Fruit fly (Drosophila melanogaster): Measurements from ENCODE around the gene Pura.

DNA sequence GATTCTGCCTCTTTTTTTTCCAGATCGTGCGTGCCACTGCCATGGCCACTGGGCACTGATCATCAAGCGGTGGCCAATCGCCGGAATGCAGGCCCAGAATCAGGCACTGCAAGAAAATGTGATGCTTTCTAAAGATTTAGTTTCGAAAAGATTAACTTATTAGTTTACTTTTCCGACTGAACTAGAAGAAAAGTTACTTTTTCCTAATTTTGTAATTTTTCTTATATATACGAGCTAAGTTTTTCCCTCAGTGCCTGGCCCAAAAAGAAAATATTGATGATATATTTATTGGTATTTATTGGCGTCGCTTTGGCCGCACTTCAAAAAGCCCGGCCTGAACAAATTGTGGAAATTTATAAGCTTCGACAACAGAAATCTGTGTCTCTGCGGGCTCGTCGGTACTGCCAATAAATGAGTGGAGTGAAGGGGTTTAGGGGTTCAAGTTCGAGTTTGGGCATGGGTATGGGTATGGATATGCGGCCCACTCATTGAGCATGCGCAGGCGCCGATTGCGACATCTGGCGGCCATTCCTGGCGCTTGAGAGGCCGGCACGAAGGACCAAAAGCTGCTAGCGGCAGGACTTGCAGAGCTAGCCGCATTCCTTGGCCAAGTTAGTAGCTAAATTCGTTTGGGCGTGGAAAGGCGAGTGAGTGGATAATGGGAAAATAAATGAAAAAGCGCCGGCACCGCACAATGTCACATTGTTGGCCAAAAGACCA, 8.4 kb downstream of the Pura start:
- peak; percentile 77 for TF ChIP-seq fru (GFP tag; optimal IDR thresholded peaks at IDR 0.05)
- no peak for TF ChIP-seq pan (optimal IDR thresholded peaks at IDR 0.05)
- TF ChIP-seq Vsx2 (GFP tag; optimal IDR thresholded peaks at IDR 0.05; ENCODE audit: partially characterized antibody) = no peak
- TF ChIP-seq br (GFP tag; optimal IDR thresholded peaks at IDR 0.05) = peak; percentile 68
- TF ChIP-seq CG32264 (GFP tag; optimal IDR thresholded peaks at IDR 0.05) = peak; percentile 23
- TF ChIP-seq woc (GFP tag; optimal IDR thresholded peaks at IDR 0.05) = peak; percentile 54
- peak; percentile 61 for TF ChIP-seq OdsH (GFP tag; optimal IDR thresholded peaks at IDR 0.05)
- no peak for TF ChIP-seq jim (GFP tag; optimal IDR thresholded peaks at IDR 0.05)
- peak; percentile 32 for TF ChIP-seq dmrt93B (GFP tag; optimal IDR thresholded peaks at IDR 0.05)
- TF ChIP-seq rgr (GFP tag; optimal IDR thresholded peaks at IDR 0.05) = peak; percentile 64
- TF ChIP-seq usp (GFP tag; optimal IDR thresholded peaks at IDR 0.05) = no peak
- no peak for TF ChIP-seq Hr78 (GFP tag; optimal IDR thresholded peaks at IDR 0.05)
- TF ChIP-seq Sp1 (GFP tag; optimal IDR thresholded peaks at IDR 0.05) = peak; percentile 64
- TF ChIP-seq Abd-B (GFP tag; optimal IDR thresholded peaks at IDR 0.05) = no peak

All from whole organism, wandering third instar larva.